Worm (Caenorhabditis elegans) whole organism, L1 larva: Measurements from ENCODE around the gene snt-6.

Experiments used
- C34B4.2 ChIP-seq: sonication (generic microtip); optimal IDR thresholded peaks from 2 replicates; lab custom pipeline; 2017; ENCODE audit warnings: mild to moderate bottlenecking, missing genetic modification characterization, missing compliant biosample characterization
- efl-1 ChIP-seq, 4 experiments: fragments of 150-350 bp; optimal IDR thresholded peaks in 3 of 4; peaks in 1 of 4; 1 replicate in 1 of 4; 2 replicates in 3 of 4; lab custom pipeline; 2014; ENCODE audit warnings: missing biosample characterization in 2 of 4, missing genetic modification characterization in 2 of 4, missing genetic modification reagents in 2 of 4
- lin-15B ChIP-seq: fragments of 150-350 bp; sonication (generic microtip); optimal IDR thresholded peaks from 3 replicates; lab custom pipeline; 2014; ENCODE audit warnings: missing biosample characterization, missing genetic modification characterization
- lin-39 ChIP-seq: fragments of 150-350 bp; optimal IDR thresholded peaks from 2 replicates; lab custom pipeline; 2014; ENCODE audit warnings: missing biosample characterization, missing genetic modification reagents, missing genetic modification characterization
- lir-3 ChIP-seq: sonication (generic microtip); optimal IDR thresholded peaks from 2 replicates; lab custom pipeline; 2016; ENCODE audit warnings: mild to moderate bottlenecking, missing genetic modification characterization, moderate library complexity, missing compliant biosample characterization; ENCODE audit not compliant: poor library complexity
- lsy-2 ChIP-seq, 2 experiments: fragments of 150-350 bp; optimal IDR thresholded peaks; 2 replicates each; lab custom pipeline; 2014; ENCODE audit warnings: missing biosample characterization in 2 of 2, missing genetic modification characterization in 2 of 2
- mep-1 ChIP-seq: fragments of 150-350 bp; optimal IDR thresholded peaks from 2 replicates; lab custom pipeline; 2014; ENCODE audit warnings: missing biosample characterization, missing genetic modification characterization
- skn-1 ChIP-seq: fragments of 150-350 bp; optimal IDR thresholded peaks from 2 replicates; lab custom pipeline; 2014; ENCODE audit warnings: missing biosample characterization, missing genetic modification characterization
- sox-4 ChIP-seq: sonication (generic microtip); optimal IDR thresholded peaks from 2 replicates; lab custom pipeline; 2016; ENCODE audit warnings: missing genetic modification characterization, missing compliant biosample characterization
- unc-62 ChIP-seq: fragments of 150-350 bp; optimal IDR thresholded peaks from 2 replicates; lab custom pipeline; 2014; ENCODE audit warnings: missing biosample characterization, missing genetic modification reagents, missing genetic modification characterization
- vab-15 ChIP-seq: sonication (generic microtip); optimal IDR thresholded peaks from 2 replicates; lab custom pipeline; 2017; ENCODE audit warnings: missing genotype, mild to moderate bottlenecking, missing genetic modification characterization, missing compliant biosample characterization

- TF ChIP-seq skn-1 (tag; lab: Kevin White, UChicago) = no peak
- no peak for TF ChIP-seq lin-39 (tag; lab: Kevin White, UChicago)
- TF ChIP-seq unc-62 (GFP tag; lab: Kevin White, UChicago) = no peak
- TF ChIP-seq lsy-2 (tag; optimal IDR thresholded peaks at IDR 0.05; lab: Kevin White, UChicago) = peak; percentile 56 to 66
- TF ChIP-seq lir-3 (tag; lab: Kevin White, UChicago) = no peak
- no peak for TF ChIP-seq lin-15B (tag; lab: Kevin White, UChicago)
- TF ChIP-seq efl-1 (optimal IDR thresholded peaks at IDR 0.05; lab: Kevin White, UChicago) = no peak
- peak in 1 of 2 experiments; percentile 54 for TF ChIP-seq efl-1 (GFP tag; optimal IDR thresholded peaks at IDR 0.05 in 1 of 2; lab: Kevin White, UChicago)
- no peak for TF ChIP-seq vab-15 (tag; lab: Kevin White, UChicago)
- no peak for TF ChIP-seq mep-1 (tag; lab: Kevin White, UChicago)
- TF ChIP-seq C34B4.2 = no peak
- no peak for TF ChIP-seq sox-4 (tag; lab: Kevin White, UChicago)
These were observed 17.6 kb downstream of the snt-6 start for ce11 chrII:732393-732792.
